Worm (Caenorhabditis elegans) whole organism, L2 larva: Measurements from ENCODE around the gene Y37A1A.2.

Experiments
- C34F6.9 ChIP-seq: fragments of 150-350 bp; optimal IDR thresholded peaks from 2 replicates; lab custom pipeline; 2014; ENCODE audit warnings: missing biosample characterization, missing genetic modification characterization
- F13H6.1 ChIP-seq: sonication (generic microtip); optimal IDR thresholded peaks from 2 replicates; lab custom pipeline; 2016; ENCODE audit warnings: missing genetic modification characterization, missing compliant biosample characterization
- R02D3.7 ChIP-seq: fragments of 150-350 bp; optimal IDR thresholded peaks from 2 replicates; lab custom pipeline; 2014; ENCODE audit warnings: missing biosample characterization, missing genetic modification characterization
- Y55F3AM.14 ChIP-seq: fragments of 200-800 bp; sonication (Bioruptor generic); optimal IDR thresholded peaks from 2 replicates; lab custom pipeline; 2018; ENCODE audit warnings: mild to moderate bottlenecking, missing genetic modification characterization, missing compliant biosample characterization
- ZK546.5 ChIP-seq: sonication (generic microtip); optimal IDR thresholded peaks from 2 replicates; lab custom pipeline; 2017; ENCODE audit warnings: missing biosample characterization, missing genetic modification characterization
- alr-1 ChIP-seq: fragments of 150-350 bp; optimal IDR thresholded peaks from 2 replicates; lab custom pipeline; 2014; ENCODE audit warnings: missing biosample characterization, missing genetic modification characterization
- aly-2 ChIP-seq: fragments of 150-350 bp; optimal IDR thresholded peaks from 2 replicates; lab custom pipeline; 2014; ENCODE audit warnings: missing biosample characterization, missing genetic modification characterization
- ama-1 ChIP-seq: fragments of 150-350 bp; optimal IDR thresholded peaks from 2 replicates; lab custom pipeline; 2018; ENCODE audit warnings: inconsistent platforms
- blmp-1 ChIP-seq: sonication (generic microtip); optimal IDR thresholded peaks from 2 replicates; lab custom pipeline; 2017; ENCODE audit warnings: missing genetic modification characterization, mild to moderate bottlenecking, missing compliant biosample characterization, antibody characterized with exemption, moderate library complexity; ENCODE audit not compliant: insufficient read depth
- ceh-16 ChIP-seq: fragments of 150-350 bp; optimal IDR thresholded peaks from 2 replicates; lab custom pipeline; 2014; ENCODE audit warnings: missing biosample characterization, missing genetic modification characterization
- ceh-82 ChIP-seq: fragments of 150-350 bp; optimal IDR thresholded peaks from 2 replicates; lab custom pipeline; 2014; ENCODE audit warnings: missing biosample characterization, missing genetic modification characterization
- crh-2 ChIP-seq: sonication (generic microtip); optimal IDR thresholded peaks from 2 replicates; lab custom pipeline; 2017; ENCODE audit warnings: missing biosample characterization, missing genetic modification characterization
- dmd-4 ChIP-seq: sonication (generic microtip); optimal IDR thresholded peaks from 2 replicates; lab custom pipeline; 2017; ENCODE audit warnings: missing biosample characterization, missing genetic modification characterization
- egl-27 ChIP-seq: sonication (generic microtip); optimal IDR thresholded peaks from 3 replicates; lab custom pipeline; 2017; ENCODE audit warnings: missing biosample characterization, missing genetic modification reagents, missing genetic modification characterization
- elt-1 ChIP-seq: fragments of 150-350 bp; optimal IDR thresholded peaks from 2 replicates; lab custom pipeline; 2014; ENCODE audit warnings: missing biosample characterization, missing genetic modification characterization
- elt-3 ChIP-seq: sonication (generic microtip); optimal IDR thresholded peaks from 2 replicates; lab custom pipeline; 2017; ENCODE audit warnings: missing biosample characterization, missing genetic modification characterization
- fos-1 ChIP-seq: fragments of 150-350 bp; optimal IDR thresholded peaks from 2 replicates; lab custom pipeline; 2014; ENCODE audit warnings: missing biosample characterization, missing genetic modification characterization
- gmeb-1 ChIP-seq: fragments of 150-350 bp; optimal IDR thresholded peaks from 2 replicates; lab custom pipeline; 2014; ENCODE audit warnings: missing biosample characterization, missing genetic modification characterization
- lin-11 ChIP-seq: fragments of 150-350 bp; sonication (generic microtip); optimal IDR thresholded peaks from 2 replicates; lab custom pipeline; 2014; ENCODE audit warnings: missing biosample characterization, missing genetic modification characterization, inconsistent platforms, mixed read lengths
- lin-13 ChIP-seq: fragments of 150-350 bp; optimal IDR thresholded peaks from 2 replicates; lab custom pipeline; 2014; ENCODE audit warnings: missing biosample characterization, missing genetic modification reagents, missing genetic modification characterization
- lin-39 ChIP-seq: fragments of 150-350 bp; optimal IDR thresholded peaks from 2 replicates; lab custom pipeline; 2014; ENCODE audit warnings: missing biosample characterization, missing genetic modification reagents, missing genetic modification characterization
- lsy-2 ChIP-seq, 2 experiments: fragments of 150-350 bp in 1 of 2; sonication (generic microtip) in 1 of 2; optimal IDR thresholded peaks; 2 replicates each; lab custom pipeline; 2014 to 2017; ENCODE audit warnings: missing biosample characterization in 2 of 2, missing genetic modification characterization in 2 of 2
- mab-5 ChIP-seq: fragments of 150-350 bp; optimal IDR thresholded peaks from 2 replicates; lab custom pipeline; 2014; ENCODE audit warnings: missing biosample characterization, missing genetic modification characterization
- mbf-1 ChIP-seq: sonication (generic microtip); optimal IDR thresholded peaks from 2 replicates; lab custom pipeline; 2017; ENCODE audit warnings: missing biosample characterization, missing genetic modification characterization
- mdl-1 ChIP-seq, 2 experiments: fragments of 150-350 bp in 1 of 2; sonication (generic microtip) in 1 of 2; optimal IDR thresholded peaks; 2 replicates each; lab custom pipeline; 2017; ENCODE audit warnings: missing biosample characterization in 2 of 2, missing genetic modification characterization in 2 of 2
- nhr-10 ChIP-seq: sonication (generic microtip); optimal IDR thresholded peaks from 2 replicates; lab custom pipeline; 2017; ENCODE audit warnings: missing biosample characterization, missing genetic modification characterization
- nhr-11 ChIP-seq: fragments of 150-350 bp; optimal IDR thresholded peaks from 2 replicates; lab custom pipeline; 2014; ENCODE audit warnings: missing biosample characterization, missing genetic modification characterization
- nhr-12 ChIP-seq: fragments of 150-350 bp; optimal IDR thresholded peaks from 2 replicates; lab custom pipeline; 2014; ENCODE audit warnings: missing biosample characterization, missing genetic modification characterization
- nhr-129 ChIP-seq: fragments of 150-350 bp; optimal IDR thresholded peaks from 2 replicates; lab custom pipeline; 2014; ENCODE audit warnings: missing biosample characterization, missing genetic modification characterization
- nhr-21 ChIP-seq: fragments of 150-350 bp; optimal IDR thresholded peaks from 2 replicates; lab custom pipeline; 2014; ENCODE audit warnings: missing biosample characterization, missing genetic modification characterization
- nhr-23 ChIP-seq: fragments of 150-350 bp; optimal IDR thresholded peaks from 2 replicates; lab custom pipeline; 2014; ENCODE audit warnings: missing biosample characterization, missing genetic modification reagents, missing genetic modification characterization
- nhr-237 ChIP-seq: fragments of 150-350 bp; optimal IDR thresholded peaks from 2 replicates; lab custom pipeline; 2014; ENCODE audit warnings: missing biosample characterization, missing genetic modification characterization
- nhr-25 ChIP-seq: fragments of 150-350 bp; sonication (generic microtip); optimal IDR thresholded peaks from 3 replicates; lab custom pipeline; 2014; ENCODE audit warnings: missing biosample characterization, missing genetic modification characterization
- nhr-6 ChIP-seq: fragments of 150-350 bp; optimal IDR thresholded peaks from 2 replicates; lab custom pipeline; 2014; ENCODE audit warnings: missing biosample characterization, missing genetic modification characterization
- nhr-77 ChIP-seq: fragments of 150-350 bp; optimal IDR thresholded peaks from 2 replicates; lab custom pipeline; 2014; ENCODE audit warnings: missing biosample characterization, missing genetic modification characterization
- peb-1 ChIP-seq: fragments of 150-350 bp; optimal IDR thresholded peaks from 2 replicates; lab custom pipeline; 2014; ENCODE audit warnings: missing biosample characterization, missing genetic modification characterization
- sem-4 ChIP-seq: fragments of 150-350 bp; optimal IDR thresholded peaks from 2 replicates; lab custom pipeline; 2014; ENCODE audit warnings: missing biosample characterization, missing genetic modification reagents, missing genetic modification characterization
- skn-1 ChIP-seq: sonication (generic microtip); optimal IDR thresholded peaks from 2 replicates; lab custom pipeline; 2017; ENCODE audit warnings: missing biosample characterization, missing genetic modification characterization
- sma-3 ChIP-seq: sonication (generic microtip); optimal IDR thresholded peaks from 2 replicates; lab custom pipeline; 2016; ENCODE audit warnings: missing genetic modification reagents, missing genetic modification characterization, missing compliant biosample characterization
- snpc-4 ChIP-seq: fragments of 150-350 bp; optimal IDR thresholded peaks from 2 replicates; lab custom pipeline; 2014; ENCODE audit warnings: missing biosample characterization, missing genetic modification characterization
- unc-55 ChIP-seq: fragments of 150-350 bp; sonication (generic microtip); optimal IDR thresholded peaks from 3 replicates; lab custom pipeline; 2014; ENCODE audit warnings: missing biosample characterization, missing genetic modification reagents, missing genetic modification characterization
- unc-62 ChIP-seq: fragments of 150-350 bp; optimal IDR thresholded peaks from 2 replicates; lab custom pipeline; 2014; ENCODE audit warnings: missing biosample characterization, missing genetic modification reagents, missing genetic modification characterization
- zag-1 ChIP-seq: fragments of 150-350 bp; optimal IDR thresholded peaks from 2 replicates; lab custom pipeline; 2014; ENCODE audit warnings: missing biosample characterization, missing genetic modification characterization
- ztf-1 ChIP-seq: fragments of 200-800 bp; sonication (Bioruptor generic); conservative IDR thresholded peaks from 2 replicates; pipeline ENCODE4 v1.3.6; 2022; ENCODE audit warnings: missing genetic modification characterization, missing compliant biosample characterization
- ztf-11 ChIP-seq: sonication (generic microtip); optimal IDR thresholded peaks from 2 replicates; lab custom pipeline; 2017; ENCODE audit warnings: missing biosample characterization, missing genetic modification characterization
- ztf-4 ChIP-seq: fragments of 150-350 bp; optimal IDR thresholded peaks from 2 replicates; lab custom pipeline; 2014; ENCODE audit warnings: missing biosample characterization, missing genetic modification characterization

The Y37A1A.2 gene

ce11 chrIV:13879851-13880250 is 33.0 kb downstream of the Y37A1A.2 start, which contains the start of gene B0513.4:
Gene B0513.4 (plus strand): TSS chrIV:13880151.
- TF ChIP-seq Y55F3AM.14 (GFP tag; lab: Kevin White, UChicago) (no peak), egl-27 (tag; lab: Kevin White, UChicago) (no peak)

DNA sequence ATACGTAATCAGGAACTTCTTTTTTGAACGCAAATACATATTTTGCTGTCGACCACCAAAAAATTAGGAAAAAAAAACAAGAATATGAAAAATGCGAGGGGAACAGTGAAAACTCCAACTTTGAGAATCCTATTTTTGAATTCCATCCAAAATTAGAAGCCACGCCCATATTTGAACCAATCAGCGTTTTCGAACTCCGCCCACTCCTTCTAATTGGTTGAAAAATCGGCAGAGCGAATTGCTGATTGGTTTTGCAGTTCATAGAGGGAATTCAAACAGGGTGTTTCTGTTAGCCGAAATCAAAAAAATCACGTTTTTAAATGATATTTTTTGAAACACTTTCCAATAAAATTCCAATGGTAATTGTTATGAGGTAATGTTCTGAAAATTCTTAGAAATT is 34.1 kb downstream of the Y37A1A.2 start:
- no peak for TF ChIP-seq unc-55
- no peak for TF ChIP-seq ztf-11
- TF ChIP-seq sma-3: no peak
- TF ChIP-seq elt-1 (tag; lab: Kevin White, UChicago): no peak
- TF ChIP-seq crh-2 (tag; lab: Kevin White, UChicago): no peak
- TF ChIP-seq lin-11 (tag; lab: Kevin White, UChicago): no peak
- TF ChIP-seq fos-1 (tag; lab: Kevin White, UChicago): no peak
- TF ChIP-seq egl-27 (tag; lab: Kevin White, UChicago): no peak
- TF ChIP-seq nhr-77 (tag; lab: Kevin White, UChicago): no peak
- no peak for TF ChIP-seq ztf-4 (tag; lab: Kevin White, UChicago)
- no peak for TF ChIP-seq nhr-11
- no peak for TF ChIP-seq nhr-129

DNA sequence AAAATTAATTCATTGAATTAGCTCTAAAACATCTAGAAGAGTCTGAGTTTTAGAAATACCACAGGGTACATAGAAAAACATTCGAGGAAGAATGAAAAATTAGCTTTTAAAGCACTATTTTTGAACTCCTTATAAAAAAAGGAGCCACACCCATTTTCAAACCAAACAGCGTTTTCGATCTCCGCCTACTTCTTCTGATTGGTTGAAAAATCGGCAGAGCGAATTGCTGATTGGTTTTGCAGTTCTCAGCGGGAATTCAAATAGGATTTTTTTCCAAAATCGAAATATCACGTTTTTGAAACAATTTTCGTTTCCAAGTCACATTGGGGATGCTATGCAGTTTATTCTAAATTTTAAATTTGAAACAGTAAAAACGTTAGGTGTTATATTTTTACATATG is 34.7 kb downstream of the Y37A1A.2 start:
- TF ChIP-seq zag-1 (no peak), gmeb-1 (tag; lab: Kevin White, UChicago) (no peak), C34F6.9 (tag; lab: Kevin White, UChicago) (no peak), lin-13 (no peak), egl-27 (tag; lab: Kevin White, UChicago) (no peak), nhr-21 (no peak), dmd-4 (tag; lab: Kevin White, UChicago) (no peak), ama-1 (lab: Kevin White, UChicago) (no peak), lsy-2 (tag; optimal IDR thresholded peaks at IDR 0.05; lab: Kevin White, UChicago) (no peak), elt-3 (tag; lab: Kevin White, UChicago) (no peak), ceh-16 (tag; lab: Kevin White, UChicago) (no peak), nhr-11 (no peak), nhr-23 (tag; lab: Kevin White, UChicago) (no peak), alr-1 (tag; lab: Kevin White, UChicago) (no peak), snpc-4 (tag; lab: Kevin White, UChicago) (no peak), nhr-237 (no peak), ztf-1 (no peak), ceh-82 (tag; lab: Kevin White, UChicago) (no peak)
- TF ChIP-seq, all 48 proteins: peak for 0

- TF ChIP-seq nhr-23 (tag; lab: Kevin White, UChicago) (no peak), nhr-10 (no peak), ama-1 (lab: Kevin White, UChicago) (no peak), elt-3 (tag; lab: Kevin White, UChicago) (no peak), nhr-12 (tag; lab: Kevin White, UChicago) (no peak), nhr-237 (no peak), fos-1 (tag; lab: Kevin White, UChicago) (no peak), lsy-2 (tag; optimal IDR thresholded peaks at IDR 0.05; lab: Kevin White, UChicago) (peak; percentile 6 to 73), zag-1 (peak; percentile 41), mdl-1 (tag; optimal IDR thresholded peaks at IDR 0.05; lab: Kevin White, UChicago) (no peak), lin-39 (no peak), ZK546.5 (tag; lab: Kevin White, UChicago) (no peak), ztf-4 (tag; lab: Kevin White, UChicago) (no peak), R02D3.7 (no peak), F13H6.1 (peak; percentile 65), ztf-1 (no peak), nhr-6 (no peak), aly-2 (tag; lab: Kevin White, UChicago) (no peak), unc-62 (GFP tag; lab: Kevin White, UChicago) (no peak), ztf-11 (no peak), nhr-129 (peak; percentile 97), crh-2 (tag; lab: Kevin White, UChicago) (peak; percentile 38), C34F6.9 (tag; lab: Kevin White, UChicago) (peak; percentile 71), Y55F3AM.14 (GFP tag; lab: Kevin White, UChicago) (peak; percentile 47), lin-13 (no peak), nhr-77 (tag; lab: Kevin White, UChicago) (no peak), nhr-25 (no peak), sma-3 (no peak), ceh-82 (tag; lab: Kevin White, UChicago) (no peak), snpc-4 (tag; lab: Kevin White, UChicago) (no peak), lin-11 (tag; lab: Kevin White, UChicago) (peak; percentile 13), egl-27 (tag; lab: Kevin White, UChicago) (no peak), alr-1 (tag; lab: Kevin White, UChicago) (no peak), peb-1 (tag; lab: Kevin White, UChicago) (no peak), sem-4 (tag; lab: Kevin White, UChicago) (no peak), dmd-4 (tag; lab: Kevin White, UChicago) (no peak), ceh-16 (tag; lab: Kevin White, UChicago) (no peak), mab-5 (tag; lab: Kevin White, UChicago) (no peak), skn-1 (no peak), unc-55 (peak; percentile 78), blmp-1 (tag; lab: Kevin White, UChicago) (no peak), mbf-1 (no peak)
These were observed 35.1 kb downstream of the Y37A1A.2 start for ce11 chrIV:13877707-13878106.
